Fruit fly (Drosophila melanogaster) whole organism, embryonic: ENCODE data around the gene CG4278.

Experiments
- Awh ChIP-seq: fragments of 200-800 bp; sonication (Bioruptor generic); IDR thresholded peaks from 2 replicates; pipeline ENCODE4, ENCODE4 v1.3.6; 2022; ENCODE audit warnings: missing biosample characterization, missing genetic modification characterization
- B-H1 ChIP-seq: fragments of 200-800 bp; sonication (Bioruptor generic); IDR thresholded peaks from 3 replicates; pipeline ENCODE4 v1.3.6; 2022; ENCODE audit warnings: missing biosample characterization, missing genetic modification characterization
- CG10366 ChIP-seq: fragments of 200-800 bp; sonication (Bioruptor generic); IDR thresholded peaks from 2 replicates; pipeline ENCODE4 v1.3.6; 2022; ENCODE audit warnings: missing biosample characterization, missing genetic modification characterization
- CG10543 ChIP-seq: fragments of 200-800 bp; sonication (Bioruptor generic); optimal IDR thresholded peaks from 3 replicates; lab custom pipeline; 2017; ENCODE audit warnings: missing biosample characterization, mild to moderate bottlenecking, missing genetic modification characterization, moderate library complexity
- CG10959 ChIP-seq: fragments of 200-800 bp; sonication (Bioruptor generic); IDR thresholded peaks from 2 replicates; pipeline ENCODE4 v1.3.6; 2022; ENCODE audit warnings: missing biosample characterization, missing genetic modification characterization
- CG11093 ChIP-seq: fragments of 200-800 bp; sonication (Bioruptor generic); IDR thresholded peaks from 3 replicates; pipeline ENCODE4 v1.3.6; 2022; ENCODE audit warnings: missing biosample characterization, missing genetic modification characterization
- CG11560 ChIP-seq: fragments of 200-800 bp; sonication (Bioruptor generic); IDR thresholded peaks from 3 replicates; pipeline ENCODE4 v1.3.6; 2022; ENCODE audit warnings: missing biosample characterization, missing genetic modification characterization
- CG12071 ChIP-seq: fragments of 200-800 bp; sonication (Bioruptor generic); optimal IDR thresholded peaks from 3 replicates; lab custom pipeline; 2018; ENCODE audit warnings: missing biosample characterization, mild to moderate bottlenecking, missing genetic modification characterization
- CG12391 ChIP-seq: fragments of 200-800 bp; sonication (Bioruptor generic); optimal IDR thresholded peaks from 3 replicates; lab custom pipeline; 2018; ENCODE audit warnings: missing biosample characterization, mild to moderate bottlenecking, missing genetic modification characterization, moderate library complexity
- CG12659 ChIP-seq: fragments of 200-800 bp; sonication (Bioruptor generic); optimal IDR thresholded peaks from 3 replicates; lab custom pipeline; 2017; ENCODE audit warnings: mild to moderate bottlenecking, missing biosample characterization, missing genetic modification reagents, missing genetic modification characterization
- CG15073 ChIP-seq: fragments of 200-800 bp; sonication (Bioruptor generic); optimal IDR thresholded peaks from 2 replicates; lab custom pipeline; 2016; ENCODE audit warnings: missing biosample characterization, missing genetic modification characterization
- CG15514 ChIP-seq: fragments of 200-800 bp; sonication (Bioruptor generic); optimal IDR thresholded peaks from 3 replicates; lab custom pipeline; 2017; ENCODE audit warnings: missing biosample characterization, missing genetic modification characterization, mild to moderate bottlenecking, moderate library complexity, missing genetic modification reagents
- CG1602 ChIP-seq: fragments of 200-800 bp; sonication (Bioruptor generic); optimal IDR thresholded peaks from 3 replicates; lab custom pipeline; 2016; ENCODE audit warnings: missing biosample characterization, missing genetic modification characterization
- CG1603 ChIP-seq: fragments of 200-800 bp; sonication (Bioruptor generic); optimal IDR thresholded peaks from 2 replicates; lab custom pipeline; 2019; ENCODE audit warnings: missing biosample characterization, mild to moderate bottlenecking, missing genetic modification characterization, moderate library complexity
- CG1647 ChIP-seq: fragments of 200-800 bp; sonication (Bioruptor generic); optimal IDR thresholded peaks from 3 replicates; lab custom pipeline; 2016; ENCODE audit warnings: missing biosample characterization, missing genetic modification characterization
- CG3407 ChIP-seq: fragments of 200-800 bp; sonication (Bioruptor generic); optimal IDR thresholded peaks from 2 replicates; lab custom pipeline; 2018; ENCODE audit warnings: missing biosample characterization, mild to moderate bottlenecking, missing genetic modification characterization
- CG34422 ChIP-seq: fragments of 200-800 bp; sonication (Bioruptor generic); IDR thresholded peaks from 3 replicates; pipeline ENCODE4 v1.3.6; 2022; ENCODE audit warnings: missing biosample characterization, missing genetic modification characterization
- CG3838 ChIP-seq: fragments of 200-800 bp; sonication (Bioruptor generic); optimal IDR thresholded peaks from 3 replicates; lab custom pipeline; 2016; ENCODE audit warnings: missing biosample characterization, missing genetic modification characterization
- CG4707 ChIP-seq: fragments of 200-800 bp; sonication (Bioruptor generic); optimal IDR thresholded peaks from 2 replicates; lab custom pipeline; 2018; ENCODE audit warnings: missing biosample characterization, mild to moderate bottlenecking, missing genetic modification characterization, moderate library complexity
- CG7839 ChIP-seq: fragments of 200-800 bp; sonication (Bioruptor generic); optimal IDR thresholded peaks from 3 replicates; lab custom pipeline; 2018; ENCODE audit warnings: missing biosample characterization, mild to moderate bottlenecking, missing genetic modification characterization, moderate library complexity
- CG7987 ChIP-seq: fragments of 200-800 bp; sonication (Bioruptor generic); optimal IDR thresholded peaks from 2 replicates; lab custom pipeline; 2018; ENCODE audit warnings: missing biosample characterization, mild to moderate bottlenecking, missing genetic modification characterization, moderate library complexity
- CG8290 ChIP-seq, 3 experiments: fragments of 200-800 bp; sonication (Bioruptor generic); optimal IDR thresholded peaks; 2 replicates each; lab custom pipeline; 2016 to 2019; ENCODE audit warnings: missing biosample characterization in 3 of 3, missing genetic modification characterization in 3 of 3, mild to moderate bottlenecking in 2 of 3, moderate library complexity in 1 of 3
- CG9215 ChIP-seq: fragments of 200-800 bp; sonication (Bioruptor generic); IDR thresholded peaks from 2 replicates; pipeline ENCODE4 v1.3.6; 2022; ENCODE audit warnings: missing biosample characterization, missing genetic modification characterization
- CG9609 ChIP-seq: fragments of 200-800 bp; sonication (Bioruptor generic); optimal IDR thresholded peaks from 3 replicates; lab custom pipeline; 2016; ENCODE audit warnings: missing biosample characterization, missing genetic modification characterization
- CG9817 ChIP-seq: fragments of 200-800 bp; sonication (Bioruptor generic); optimal IDR thresholded peaks from 2 replicates; lab custom pipeline; 2018; ENCODE audit warnings: missing biosample characterization, mild to moderate bottlenecking, missing genetic modification characterization, moderate library complexity
- Hr3 ChIP-seq: fragments of 200-800 bp; sonication (Bioruptor generic); optimal IDR thresholded peaks from 3 replicates; lab custom pipeline; 2016; ENCODE audit warnings: missing biosample characterization, missing genetic modification characterization
- Hsf ChIP-seq: fragments of 200-800 bp; sonication (Bioruptor generic); optimal IDR thresholded peaks from 3 replicates; lab custom pipeline; 2016; ENCODE audit warnings: missing biosample characterization, missing genetic modification characterization
- Vsx1 ChIP-seq: fragments of 200-800 bp; sonication (Bioruptor generic); optimal IDR thresholded peaks from 2 replicates; lab custom pipeline; 2017; ENCODE audit warnings: missing biosample characterization, mild to moderate bottlenecking, missing genetic modification characterization, missing genetic modification reagents
- al ChIP-seq: fragments of 200-800 bp; sonication (Bioruptor generic); IDR thresholded peaks from 2 replicates; pipeline ENCODE4 v1.3.6; 2022; ENCODE audit warnings: missing biosample characterization, missing genetic modification characterization
- aop ChIP-seq: fragments of 200-800 bp; sonication (Bioruptor generic); IDR thresholded peaks from 2 replicates; pipeline ENCODE4 v1.3.6; 2022; ENCODE audit warnings: missing biosample characterization, missing genetic modification characterization
- ash1 ChIP-seq: fragments of 200-800 bp; sonication (Bioruptor generic); optimal IDR thresholded peaks from 2 replicates; lab custom pipeline; 2018; ENCODE audit warnings: missing biosample characterization, mild to moderate bottlenecking, missing genetic modification characterization
- bcd ChIP-seq: fragments of 200-800 bp; sonication (Bioruptor generic); optimal IDR thresholded peaks from 2 replicates; lab custom pipeline; 2017; ENCODE audit warnings: missing biosample characterization, mild to moderate bottlenecking, missing genetic modification characterization
- dmrt99B ChIP-seq: fragments of 200-800 bp; sonication (Bioruptor generic); optimal IDR thresholded peaks from 2 replicates; lab custom pipeline; 2018; ENCODE audit warnings: missing biosample characterization, mild to moderate bottlenecking, missing genetic modification characterization, moderate library complexity
- eve ChIP-seq, 2 experiments: fragments of >200 bp; optimal IDR thresholded peaks; 2 replicates each; lab custom pipeline; 2017; ENCODE audit warnings: missing biosample characterization in 2 of 2, missing genetic modification characterization in 2 of 2
- fd3F ChIP-seq: fragments of 200-800 bp; sonication (Bioruptor generic); optimal IDR thresholded peaks from 2 replicates; lab custom pipeline; 2018; ENCODE audit warnings: missing biosample characterization, mild to moderate bottlenecking, missing genetic modification characterization, moderate library complexity
- gce ChIP-seq: fragments of 200-800 bp; sonication (Bioruptor generic); IDR thresholded peaks from 3 replicates; pipeline ENCODE4 v1.3.6; 2022; ENCODE audit warnings: missing biosample characterization, missing genetic modification characterization
- gro ChIP-seq: fragments of 200-800 bp; sonication (Bioruptor generic); optimal IDR thresholded peaks from 2 replicates; lab custom pipeline; 2016; ENCODE audit warnings: missing biosample characterization, missing genetic modification characterization
- gt ChIP-seq: fragments of 200-800 bp; sonication (Bioruptor generic); IDR thresholded peaks from 2 replicates; pipeline ENCODE4 v1.3.6; 2022; ENCODE audit warnings: missing biosample characterization, missing genetic modification characterization
- klu ChIP-seq: fragments of 200-800 bp; sonication (Bioruptor generic); IDR thresholded peaks from 2 replicates; pipeline ENCODE4 v1.3.6; 2022; ENCODE audit warnings: missing biosample characterization, missing genetic modification characterization
- lmd ChIP-seq: fragments of 200-800 bp; sonication (Bioruptor generic); IDR thresholded peaks from 2 replicates; pipeline ENCODE4 v1.3.6; 2022; ENCODE audit warnings: missing biosample characterization, missing genetic modification characterization
- oc ChIP-seq: fragments of 200-800 bp; sonication (Bioruptor generic); optimal IDR thresholded peaks from 2 replicates; lab custom pipeline; 2018; ENCODE audit warnings: missing biosample characterization, mild to moderate bottlenecking, missing genetic modification characterization, moderate library complexity
- pita ChIP-seq: fragments of 200-800 bp; sonication (Bioruptor generic); optimal IDR thresholded peaks from 2 replicates; lab custom pipeline; 2017; ENCODE audit warnings: missing biosample characterization, mild to moderate bottlenecking, missing genetic modification characterization
- ranshi ChIP-seq: fragments of 200-800 bp; sonication (Bioruptor generic); IDR thresholded peaks from 2 replicates; pipeline ENCODE4 v1.3.6; 2022; ENCODE audit warnings: missing biosample characterization, missing genetic modification characterization
- sens ChIP-seq: fragments of 200-800 bp; sonication (Bioruptor generic); peaks from one replicate; lab custom pipeline; 2016; ENCODE audit warnings: missing biosample characterization, missing genetic modification characterization
- sens-2 ChIP-seq: fragments of 200-800 bp; sonication (Bioruptor generic); IDR thresholded peaks from 2 replicates; pipeline ENCODE4 v1.3.6; 2022; ENCODE audit warnings: missing biosample characterization, missing genetic modification characterization
- sisA ChIP-seq: fragments of 200-800 bp; sonication (Bioruptor generic); IDR thresholded peaks from 2 replicates; pipeline ENCODE4 v1.3.6; 2022; ENCODE audit warnings: missing biosample characterization, missing genetic modification characterization
- sqz ChIP-seq: fragments of 200-800 bp; sonication (Bioruptor generic); optimal IDR thresholded peaks from 3 replicates; lab custom pipeline; 2018; ENCODE audit warnings: missing biosample characterization, mild to moderate bottlenecking, missing genetic modification characterization
- tx ChIP-seq: fragments of 200-800 bp; sonication (Bioruptor generic); optimal IDR thresholded peaks from 2 replicates; lab custom pipeline; 2016; ENCODE audit warnings: missing biosample characterization, missing genetic modification characterization
- unc-4 ChIP-seq: fragments of 200-800 bp; sonication (Bioruptor generic); IDR thresholded peaks from 2 replicates; pipeline ENCODE4 v1.3.6; 2022; ENCODE audit warnings: missing biosample characterization, missing genetic modification characterization; ENCODE audit not compliant: partially characterized antibody

CG4278 gene

dm6 chr2L:16325515-16326257 lies 1.2 kb upstream of the CG4278 start, which contains the start of gene cact (continued):
- TF ChIP-seq B-H1 (GFP tag; lab: Robert Waterston, UW) (peak; percentile 80), gce (GFP tag; lab: Robert Waterston, UW) (no peak), CG12391 (tag; lab: Kevin White, UChicago) (peak; percentile 97), CG3838 (GFP tag; lab: Kevin White, UChicago) (peak; percentile 83), Hsf (GFP tag; lab: Kevin White, UChicago) (peak; percentile 95), Vsx1 (GFP tag; lab: Kevin White, UChicago) (peak; percentile 79), CG12659 (GFP tag; lab: Kevin White, UChicago) (peak; percentile 95), aop (GFP tag; lab: Robert Waterston, UW) (no peak), CG11093 (GFP tag; lab: Robert Waterston, UW) (peak; percentile 77), sqz (GFP tag; lab: Kevin White, UChicago) (peak; percentile 59), CG10959 (GFP tag; lab: Robert Waterston, UW) (peak; percentile 83), CG4707 (no peak), Hr3 (GFP tag; lab: Kevin White, UChicago) (peak; percentile 92), CG9609 (GFP tag; lab: Kevin White, UChicago) (peak; percentile 94), CG9817 (tag; lab: Kevin White, UChicago) (peak; percentile 92), Awh (GFP tag; lab: Robert Waterston, UW) (peak; percentile 69), CG12071 (GFP tag; lab: Kevin White, UChicago) (peak; percentile 68), bcd (GFP tag; lab: Kevin White, UChicago) (peak; percentile 92), CG9215 (peak; percentile 85), CG3407 (GFP tag; lab: Kevin White, UChicago) (peak; percentile 79), sisA (GFP tag; lab: Robert Waterston, UW) (peak; percentile 88), ash1 (GFP tag; lab: Kevin White, UChicago) (no peak), CG8290 (GFP tag; optimal IDR thresholded peaks at IDR 0.05; lab: Kevin White, UChicago) (peak; percentile 79), CG8290 (tag; optimal IDR thresholded peaks at IDR 0.05; lab: Kevin White, UChicago) (peak; percentile 27 to 54), tx (GFP tag; lab: Kevin White, UChicago) (peak; percentile 95), ranshi (peak; percentile 92), oc (tag; lab: Kevin White, UChicago) (peak; percentile 91), unc-4 (GFP tag; lab: Robert Waterston, UW) (peak; percentile 63), CG15073 (GFP tag; lab: Kevin White, UChicago) (peak; percentile 63), CG10543 (GFP tag; lab: Kevin White, UChicago) (peak; percentile 92), sens-2 (peak; percentile 69; the same call in 1 of the 2 replicates), fd3F (GFP tag; lab: Kevin White, UChicago) (peak; percentile 88), CG11560 (tag; lab: Robert Waterston, UW) (peak; percentile 70; the same call in 2 of the 3 replicates), pita (GFP tag; lab: Kevin White, UChicago) (no peak), dmrt99B (tag; lab: Kevin White, UChicago) (peak; percentile 87), CG1602 (GFP tag; lab: Kevin White, UChicago) (peak; percentile 93), CG7987 (GFP tag; lab: Kevin White, UChicago) (peak; percentile 62), CG34422 (peak; percentile 93), CG15514 (GFP tag; lab: Kevin White, UChicago) (peak; percentile 93), CG7839 (peak; percentile 92), CG1647 (GFP tag; lab: Kevin White, UChicago) (peak; percentile 90), klu (GFP tag; lab: Robert Waterston, UW) (peak; percentile 86), gt (peak; percentile 71; the same call in 1 of the 2 replicates), CG1603 (tag; lab: Kevin White, UChicago) (peak; percentile 50), gro (GFP tag; lab: Kevin White, UChicago) (peak; percentile 95), lmd (GFP tag; lab: Robert Waterston, UW) (peak; percentile 92), eve (GFP tag; optimal IDR thresholded peaks at IDR 0.05; lab: Kevin White, UChicago) (peak in 1 of 2 experiments; percentile 90), CG10366 (GFP tag; lab: Robert Waterston, UW) (peak; percentile 89), sens (GFP tag; lab: Kevin White, UChicago) (peak; percentile 99), al (GFP tag; lab: Robert Waterston, UW) (peak; percentile 85)
